Fruit fly (Drosophila melanogaster): ENCODE measurements around the gene ppk31.

The ppk31 gene

dm6 chr3R:27135692-27136641 is 27.0 kb upstream of the ppk31 start (continued):
- no peak for TF ChIP-seq nerfin-2 (GFP tag; IDR thresholded peaks at IDR 0.05; ENCODE audit: partially characterized antibody)
- TF ChIP-seq CG9609 (GFP tag; optimal IDR thresholded peaks at IDR 0.05), result no peak
- peak; percentile 47 for TF ChIP-seq pum (GFP tag; optimal IDR thresholded peaks at IDR 0.05)
- TF ChIP-seq p53 (GFP tag; optimal IDR thresholded peaks at IDR 0.05), result peak; percentile 64
- TF ChIP-seq Scr (GFP tag; IDR thresholded peaks at IDR 0.05; ENCODE audit: partially characterized antibody), result no peak
- peak; percentile 44 for TF ChIP-seq dm (GFP tag; optimal IDR thresholded peaks at IDR 0.05)
- peak; percentile 25 for TF ChIP-seq CG4328 (GFP tag; optimal IDR thresholded peaks at IDR 0.05)
- TF ChIP-seq CG3163 (GFP tag; optimal IDR thresholded peaks at IDR 0.05), result peak; percentile 40
- peak; percentile 7 for TF ChIP-seq schlank (tag; optimal IDR thresholded peaks at IDR 0.05)
- no peak for TF ChIP-seq Stat92E (GFP tag; optimal IDR thresholded peaks at IDR 0.05)
- no peak for TF ChIP-seq CG4617 (GFP tag; optimal IDR thresholded peaks at IDR 0.05; ENCODE audit: borderline replicate concordance)
- peak; percentile 48; the same call in 1 of the 3 replicates for TF ChIP-seq tgo (GFP tag; IDR thresholded peaks at IDR 0.05)
- no peak for TF ChIP-seq gsb (GFP tag; IDR thresholded peaks at IDR 0.05)
- TF ChIP-seq ab (GFP tag; optimal IDR thresholded peaks at IDR 0.05), result no peak
- peak; percentile 62 for TF ChIP-seq YL-1 (GFP tag; optimal IDR thresholded peaks at IDR 0.05)
- peak; percentile 89 for TF ChIP-seq Asciz (GFP tag; optimal IDR thresholded peaks at IDR 0.05)
- peak; percentile 24 for TF ChIP-seq Xbp1 (GFP tag; optimal IDR thresholded peaks at IDR 0.05)
- peak; percentile 50 for TF ChIP-seq CHES-1-like (GFP tag; optimal IDR thresholded peaks at IDR 0.05)
- peak; percentile 69 for TF ChIP-seq D19A (tag; optimal IDR thresholded peaks at IDR 0.05)
- TF ChIP-seq CG17186 (GFP tag; optimal IDR thresholded peaks at IDR 0.05), result peak; percentile 66
- TF ChIP-seq wor (GFP tag; IDR thresholded peaks at IDR 0.05), result no peak
- TF ChIP-seq Jarid2 (GFP tag; optimal IDR thresholded peaks at IDR 0.05), result peak; percentile 36
- TF ChIP-seq dan (GFP tag; IDR thresholded peaks at IDR 0.05), result no peak
- TF ChIP-seq CG17568 (GFP tag; optimal IDR thresholded peaks at IDR 0.05), result peak; percentile 77
- peak; percentile 13 for TF ChIP-seq tin (GFP tag; optimal IDR thresholded peaks at IDR 0.05)
- TF ChIP-seq cg (GFP tag; optimal IDR thresholded peaks at IDR 0.05), result no peak
- TF ChIP-seq pita (GFP tag; optimal IDR thresholded peaks at IDR 0.05), result no peak
- no peak for TF ChIP-seq usp (GFP tag; optimal IDR thresholded peaks at IDR 0.05)
- 0 out of 3 replicates have a peak, but pooled peaks have one; percentile 12 for TF ChIP-seq CG11456 (GFP tag; IDR thresholded peaks at IDR 0.05)
- peak; percentile 81 for TF ChIP-seq nau (GFP tag; optimal IDR thresholded peaks at IDR 0.05)
- TF ChIP-seq Camta (GFP tag; optimal IDR thresholded peaks at IDR 0.05), result peak; percentile 71
- peak; percentile 13; the same call in 1 of the 2 replicates for TF ChIP-seq ttk (GFP tag; IDR thresholded peaks at IDR 0.05)
- peak; percentile 32 for TF ChIP-seq Oli (tag; optimal IDR thresholded peaks at IDR 0.05)
- peak; percentile 69 for TF ChIP-seq CG5180 (GFP tag; optimal IDR thresholded peaks at IDR 0.05)
- TF ChIP-seq CG11723 (GFP tag; optimal IDR thresholded peaks at IDR 0.05), result peak; percentile 49
- peak; percentile 30 for TF ChIP-seq run (tag; optimal IDR thresholded peaks at IDR 0.05)
- TF ChIP-seq CG43689 (GFP tag; IDR thresholded peaks at IDR 0.05), result 0 out of 2 replicates have a peak, but pooled peaks have one; percentile 38
- TF ChIP-seq CG18262 (tag; optimal IDR thresholded peaks at IDR 0.05), result peak; percentile 65
- no peak for TF ChIP-seq Sin3A (optimal IDR thresholded peaks at IDR 0.05)
- peak; percentile 1 for TF ChIP-seq MESR4 (GFP tag; optimal IDR thresholded peaks at IDR 0.05)
- TF ChIP-seq CG6654 (GFP tag; optimal IDR thresholded peaks at IDR 0.05), result no peak
- peak; percentile 66; the same call in 2 of the 3 replicates for TF ChIP-seq so (GFP tag; IDR thresholded peaks at IDR 0.05)
- peak; percentile 80 for TF ChIP-seq CG33557 (GFP tag; optimal IDR thresholded peaks at IDR 0.05)
- TF ChIP-seq zen2 (GFP tag; IDR thresholded peaks at IDR 0.05; ENCODE audit: partially characterized antibody), result no peak
- TF ChIP-seq TFAM (GFP tag; optimal IDR thresholded peaks at IDR 0.05), result peak; percentile 14
- TF ChIP-seq fd96Cb (tag; optimal IDR thresholded peaks at IDR 0.05), result peak; percentile 52
- peak; percentile 71 for TF ChIP-seq sqz (GFP tag; optimal IDR thresholded peaks at IDR 0.05)
- peak; percentile 24 for TF ChIP-seq Antp (GFP tag; optimal IDR thresholded peaks at IDR 0.05)
